Worm (Caenorhabditis elegans) whole organism, L3 larva: Measurements from ENCODE around the gene F14H12.7.

Experiments
- elt-1 ChIP-seq: fragments of 150-350 bp; optimal IDR thresholded peaks from 2 replicates; lab custom pipeline; 2014; ENCODE audit warnings: missing biosample characterization, missing genetic modification characterization
- nhr-237 ChIP-seq: fragments of 150-350 bp; optimal IDR thresholded peaks from 2 replicates; lab custom pipeline; 2014; ENCODE audit warnings: missing biosample characterization, missing genetic modification characterization
- nhr-43 ChIP-seq: sonication (generic microtip); optimal IDR thresholded peaks from 2 replicates; lab custom pipeline; 2016; ENCODE audit warnings: mild to moderate bottlenecking, missing genetic modification characterization, missing compliant biosample characterization; ENCODE audit not compliant: poor library complexity, severe bottlenecking
- nhr-77 ChIP-seq: fragments of 150-350 bp; optimal IDR thresholded peaks from 2 replicates; lab custom pipeline; 2014; ENCODE audit warnings: missing biosample characterization, missing genetic modification characterization
- pqm-1 ChIP-seq: fragments of 150-350 bp; optimal IDR thresholded peaks from 2 replicates; lab custom pipeline; 2017; ENCODE audit warnings: missing biosample characterization, missing genetic modification characterization, inconsistent platforms
- tbx-2 ChIP-seq: sonication (generic microtip); optimal IDR thresholded peaks from 2 replicates; lab custom pipeline; 2016; ENCODE audit warnings: mild to moderate bottlenecking, missing genetic modification characterization, missing compliant biosample characterization
- unc-62 ChIP-seq: fragments of 150-350 bp; sonication (generic microtip); optimal IDR thresholded peaks from 4 replicates; lab custom pipeline; 2014; ENCODE audit warnings: missing biosample characterization, missing genetic modification reagents, missing genetic modification characterization

DNA sequence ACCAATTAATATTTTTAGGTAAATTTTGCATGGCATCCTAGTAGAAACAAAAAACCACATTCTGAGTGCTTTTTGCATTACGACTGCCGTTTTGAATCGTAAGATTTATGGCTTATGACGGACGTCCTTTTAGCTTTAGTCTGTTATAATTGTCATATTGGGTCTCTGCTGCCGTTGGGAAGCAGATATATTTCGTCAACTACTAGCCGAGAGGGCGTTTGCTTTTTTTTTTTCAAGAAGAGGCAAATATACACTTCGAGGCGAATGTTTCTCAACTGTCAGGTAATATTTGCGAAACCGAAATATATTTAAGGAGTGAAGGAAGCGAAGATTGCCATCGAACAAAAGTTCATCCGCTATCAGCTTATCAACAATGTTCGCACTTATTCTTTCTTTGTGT, 18.5 kb downstream of the F14H12.7 start, which contains the start of gene F14H12.3:
- TF ChIP-seq pqm-1 (no peak), elt-1 (tag; lab: Kevin White, UChicago) (no peak), nhr-43 (tag; lab: Kevin White, UChicago) (no peak), unc-62 (no peak), tbx-2 (no peak), nhr-77 (tag; lab: Kevin White, UChicago) (no peak), nhr-237 (tag; lab: Kevin White, UChicago) (no peak)
